Fruit fly (Drosophila melanogaster) whole organism: ENCODE data around the gene CG31908.

Experiments
- CG8478 ChIP-seq: fragments of >200 bp; optimal IDR thresholded peaks from 2 replicates; lab custom pipeline; 2018; ENCODE audit warnings: inconsistent platforms
- Dll ChIP-seq: fragments of >200 bp; optimal IDR thresholded peaks from 2 replicates; lab custom pipeline; 2017
- EcR ChIP-seq, 2 experiments: fragments of >200 bp; optimal IDR thresholded peaks; 2 replicates each; lab custom pipeline; 2017; ENCODE audit warnings: missing biosample characterization in 2 of 2, missing genetic modification characterization in 2 of 2, missing genetic modification reagents in 2 of 2
- pan ChIP-seq: fragments of >200 bp; optimal IDR thresholded peaks from 2 replicates; lab custom pipeline; 2017
- psq ChIP-seq: fragments of >200 bp; optimal IDR thresholded peaks from 2 replicates; lab custom pipeline; 2017
- usp ChIP-seq: fragments of >200 bp; optimal IDR thresholded peaks from 2 replicates; lab custom pipeline; 2017; ENCODE audit warnings: missing biosample characterization, missing genetic modification characterization, mixed read lengths

CG31908 gene

DNA sequence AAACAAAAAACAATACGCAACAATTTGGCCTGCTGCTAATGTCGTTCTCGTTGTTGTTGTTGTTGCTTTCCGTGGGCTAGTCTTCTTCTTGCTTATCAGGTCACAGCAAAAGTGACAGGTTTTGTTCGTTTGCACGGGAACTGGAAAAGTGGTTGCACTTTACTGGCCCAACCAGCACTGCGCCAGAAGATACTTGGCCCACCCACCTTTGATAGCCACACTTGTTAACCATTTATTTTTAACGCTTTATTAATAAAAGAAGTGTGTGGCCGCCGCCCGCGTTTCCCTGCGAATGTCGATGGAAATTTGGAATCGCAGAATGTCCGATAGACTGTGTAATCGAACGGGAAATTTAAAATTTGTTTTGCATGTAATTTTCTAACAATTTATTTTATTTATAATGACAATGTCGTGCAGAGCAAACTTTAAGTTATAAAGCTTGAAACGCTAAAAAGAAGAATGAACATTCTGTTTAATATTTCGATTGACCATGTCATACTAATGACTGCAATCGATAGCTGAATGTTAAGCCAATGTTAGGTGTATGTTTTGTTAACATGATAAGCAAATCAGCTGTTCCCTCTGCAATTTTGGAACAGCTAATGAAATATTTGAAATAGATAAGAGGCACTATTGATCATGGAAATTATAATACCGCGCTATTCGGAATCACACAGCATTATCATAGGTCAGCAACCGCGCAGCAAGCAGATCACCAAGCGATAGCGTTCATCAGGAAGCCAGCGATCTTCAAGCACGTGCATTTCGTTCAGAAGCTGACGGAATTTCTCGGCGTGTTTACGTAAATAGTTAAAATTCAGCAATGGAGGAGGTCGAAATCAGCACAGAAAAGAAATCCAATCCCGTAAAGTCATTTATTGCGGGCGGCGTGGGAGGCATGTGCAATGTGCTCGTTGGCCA is at the start of gene CG31908, which contains the start of gene MME1:
CG31908 (minus strand) TSS at position 402 of the 921 bp plus-strand sequence.
MME1 (plus strand) TSS at position 539 of the 921 bp plus-strand sequence.
- TF ChIP-seq pan (lab: Kevin White, UChicago) (no peak), CG8478 (lab: Kevin White, UChicago) (no peak), usp (GFP tag; lab: Kevin White, UChicago) (no peak), Dll (no peak), EcR (GFP tag; optimal IDR thresholded peaks at IDR 0.05; lab: Kevin White, UChicago) (no peak), psq (lab: Kevin White, UChicago) (no peak)

DNA sequence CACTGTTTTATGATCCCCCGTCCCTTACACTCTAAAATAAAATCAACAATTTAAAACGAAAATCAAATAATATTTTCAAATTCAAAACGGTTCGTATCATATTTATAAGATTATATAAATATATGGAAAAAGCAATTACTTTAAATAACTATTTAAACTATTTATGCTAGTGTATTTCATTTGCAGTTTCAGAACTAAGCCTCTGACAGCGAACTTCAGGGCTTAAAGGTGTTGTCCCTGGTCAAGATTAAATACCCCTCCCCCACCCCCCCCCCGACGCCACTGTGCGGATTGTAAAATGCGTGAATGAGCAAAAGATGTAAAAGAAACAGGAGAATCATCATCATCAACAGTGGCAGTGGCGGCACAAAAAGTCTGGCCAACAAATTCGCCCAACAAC is 49.6 kb upstream of the CG31908 start:
- no peak for TF ChIP-seq Dll
- no peak for TF ChIP-seq CG8478 (lab: Kevin White, UChicago)
- TF ChIP-seq EcR (GFP tag; optimal IDR thresholded peaks at IDR 0.05; lab: Kevin White, UChicago) = no peak
- no peak for TF ChIP-seq pan (lab: Kevin White, UChicago)
- no peak for TF ChIP-seq usp (GFP tag; lab: Kevin White, UChicago)
- no peak for TF ChIP-seq psq (lab: Kevin White, UChicago)

DNA sequence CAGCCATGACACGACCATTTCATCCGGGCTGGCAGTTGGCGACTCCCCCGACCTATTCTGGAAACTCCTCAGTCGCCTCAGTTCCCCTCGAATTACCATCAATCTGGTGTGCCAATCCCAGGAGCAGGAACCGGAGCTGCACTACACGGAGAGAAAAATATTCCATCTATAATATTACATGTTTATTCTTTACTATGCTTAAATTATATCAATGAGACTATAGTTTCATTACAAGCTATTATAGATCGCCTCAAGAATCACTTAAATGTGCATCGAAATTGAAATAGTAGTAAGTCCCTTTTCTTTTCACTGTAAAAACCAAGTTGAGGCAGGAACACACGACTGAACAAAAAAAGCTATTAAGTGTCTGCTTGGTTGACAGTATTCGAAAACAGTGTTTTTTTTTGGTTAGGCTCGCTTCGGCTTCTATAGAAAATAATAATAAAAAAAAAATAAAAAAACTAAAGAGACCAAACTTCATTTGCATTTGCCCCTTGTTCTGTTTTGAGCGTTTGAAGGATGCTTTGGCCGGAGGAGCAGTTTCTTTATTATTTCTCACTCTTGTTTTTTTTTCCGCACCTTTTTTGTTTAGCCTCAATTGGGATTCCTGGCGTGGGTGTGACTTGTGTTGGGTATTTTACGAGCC is 49.0 kb upstream of the CG31908 start:
- TF ChIP-seq EcR (GFP tag; optimal IDR thresholded peaks at IDR 0.05; lab: Kevin White, UChicago) (no peak), usp (GFP tag; lab: Kevin White, UChicago) (no peak), pan (lab: Kevin White, UChicago) (no peak), Dll (no peak), CG8478 (lab: Kevin White, UChicago) (no peak), psq (lab: Kevin White, UChicago) (no peak)

DNA sequence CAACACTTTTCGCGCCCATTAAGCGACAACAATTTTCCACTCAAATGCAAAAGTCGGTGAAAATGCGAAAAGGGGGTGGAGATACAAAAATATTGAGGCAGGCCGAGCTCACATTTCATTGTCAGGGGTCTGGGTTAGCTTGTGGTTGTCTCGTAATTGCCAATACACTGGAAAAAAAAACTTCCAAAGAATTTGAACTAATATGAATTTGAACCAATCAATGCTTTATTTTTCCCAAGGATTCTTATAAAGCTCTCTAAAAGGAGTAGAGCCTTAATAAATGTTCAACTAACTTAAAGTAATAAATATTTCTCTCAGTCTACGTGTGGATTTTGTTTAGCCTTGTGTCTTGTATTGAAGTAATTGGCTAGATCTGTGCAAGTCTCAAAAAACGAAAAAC is 45.8 kb upstream of the CG31908 start:
- TF ChIP-seq Dll = no peak
- TF ChIP-seq usp (GFP tag; lab: Kevin White, UChicago) = no peak
- TF ChIP-seq EcR (GFP tag; optimal IDR thresholded peaks at IDR 0.05; lab: Kevin White, UChicago) = no peak

DNA sequence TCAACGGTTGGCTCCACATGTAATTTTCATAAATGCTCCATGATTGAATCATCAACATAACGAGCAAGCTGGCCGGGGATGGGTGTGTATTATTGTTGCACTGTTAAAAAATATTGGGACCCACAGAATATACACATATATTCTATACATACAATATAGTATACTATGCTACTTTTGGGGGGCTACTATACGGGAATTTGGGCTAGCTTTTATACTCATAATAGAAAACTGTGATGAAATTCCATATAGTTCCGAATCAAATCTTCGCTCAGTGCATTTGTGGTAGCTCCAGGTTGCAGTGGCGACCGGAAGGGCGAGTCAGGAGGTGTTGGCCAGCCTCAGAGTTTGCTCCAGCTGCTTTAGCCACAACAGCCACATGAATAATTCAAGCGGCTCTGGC is 44.7 kb upstream of the CG31908 start:
- TF ChIP-seq CG8478 (lab: Kevin White, UChicago) = no peak
- no peak for TF ChIP-seq pan (lab: Kevin White, UChicago)
- no peak for TF ChIP-seq EcR (GFP tag; optimal IDR thresholded peaks at IDR 0.05; lab: Kevin White, UChicago)
- TF ChIP-seq Dll = no peak
- no peak for TF ChIP-seq usp (GFP tag; lab: Kevin White, UChicago)
- no peak for TF ChIP-seq psq (lab: Kevin White, UChicago)

DNA sequence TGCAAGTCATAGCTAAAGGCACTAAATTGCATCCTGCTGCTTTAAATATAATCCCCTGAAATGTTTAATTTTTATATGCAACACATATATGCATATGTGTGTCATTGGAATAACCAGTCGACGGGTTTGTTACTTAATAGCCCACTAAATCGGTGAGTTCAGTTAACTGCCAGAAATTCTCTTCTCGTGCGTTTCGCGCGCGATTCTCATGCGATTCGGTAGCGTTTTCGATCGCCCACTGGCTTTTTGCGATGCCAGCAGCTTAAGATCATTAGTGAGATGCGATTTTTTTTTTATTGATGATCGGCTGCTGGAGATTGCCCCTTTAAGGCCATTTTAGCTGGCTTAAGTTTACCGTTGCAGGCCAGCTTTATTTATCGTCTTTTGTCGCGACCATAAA is 44.0 kb upstream of the CG31908 start:
- TF ChIP-seq psq (lab: Kevin White, UChicago) (no peak), Dll (no peak), EcR (GFP tag; optimal IDR thresholded peaks at IDR 0.05; lab: Kevin White, UChicago) (no peak), CG8478 (lab: Kevin White, UChicago) (no peak), usp (GFP tag; lab: Kevin White, UChicago) (no peak), pan (lab: Kevin White, UChicago) (no peak)

DNA sequence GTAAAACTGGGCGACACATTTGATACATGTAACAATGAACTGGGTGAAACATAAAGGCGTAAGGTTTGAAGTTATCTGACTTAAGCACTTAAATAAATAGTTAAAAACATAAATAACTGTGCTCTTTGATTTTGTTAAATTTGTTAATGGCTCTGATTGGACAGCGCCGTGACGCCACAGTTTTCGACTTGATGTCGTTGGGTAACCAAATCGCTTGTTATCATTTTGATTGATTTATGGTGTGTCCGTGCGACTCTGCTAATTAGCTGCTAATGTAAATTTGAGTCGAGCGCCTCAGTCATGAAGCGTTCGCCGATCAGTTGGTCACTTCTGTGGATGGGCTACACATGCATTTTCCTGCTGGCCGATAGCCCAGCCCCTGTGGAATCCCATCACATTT is 40.5 kb upstream of the CG31908 start, which contains the start of gene Ugt307A1:
Ugt307A1 (plus strand) TSS at position 301 of the 400 bp plus-strand sequence.
- no peak for TF ChIP-seq pan (lab: Kevin White, UChicago)
- no peak for TF ChIP-seq EcR (GFP tag; optimal IDR thresholded peaks at IDR 0.05; lab: Kevin White, UChicago)
- no peak for TF ChIP-seq usp (GFP tag; lab: Kevin White, UChicago)
- no peak for TF ChIP-seq Dll
- no peak for TF ChIP-seq CG8478 (lab: Kevin White, UChicago)
- no peak for TF ChIP-seq psq (lab: Kevin White, UChicago)

DNA sequence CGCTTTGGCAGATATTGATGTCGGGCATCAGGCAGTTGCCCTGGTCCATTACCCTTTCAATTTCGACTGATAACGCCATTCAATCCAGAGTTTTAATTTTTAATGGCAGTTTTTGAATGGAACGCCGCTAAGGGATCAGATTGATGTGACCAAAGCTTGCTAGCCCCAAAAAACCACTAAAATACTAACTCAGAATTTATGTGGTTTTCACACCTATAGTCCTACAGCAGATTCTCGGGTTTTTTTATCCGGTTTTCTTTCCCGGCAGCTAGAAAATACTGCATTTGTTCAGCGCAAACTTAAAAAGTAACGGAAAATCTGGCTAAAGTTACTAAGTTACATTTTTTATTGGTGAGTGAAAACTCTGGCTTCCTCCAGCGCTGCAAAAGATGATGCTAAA is 38.5 kb upstream of the CG31908 start, which contains the start of gene Nuf2:
Nuf2 (minus strand) TSS at position 151 of the 400 bp plus-strand sequence.
- no peak for TF ChIP-seq CG8478 (lab: Kevin White, UChicago)

DNA sequence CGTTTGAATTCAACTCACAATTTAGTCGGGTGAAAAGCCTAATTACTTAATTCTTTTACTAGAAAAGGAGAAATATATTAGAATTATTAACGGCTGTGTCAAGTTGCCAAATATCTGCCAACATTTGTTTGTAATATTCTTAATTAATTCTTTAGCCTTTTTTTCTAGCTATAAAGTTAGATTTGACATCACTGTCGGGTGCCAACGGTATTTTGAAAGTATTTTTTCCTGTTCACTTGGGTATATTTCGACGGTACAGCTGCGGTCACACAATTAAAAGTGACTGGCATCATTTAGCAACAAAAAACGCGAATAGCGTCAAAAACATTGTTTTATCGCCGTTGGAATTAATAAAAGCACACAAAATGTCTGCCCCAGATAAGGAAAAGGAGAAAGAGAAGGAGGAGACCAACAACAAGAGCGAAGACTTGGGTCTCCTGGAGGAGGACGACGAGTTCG is 36.6 kb upstream of the CG31908 start, which contains the start of gene Sem1:
Sem1 (plus strand) TSS at position 266 of the 459 bp plus-strand sequence.
- TF ChIP-seq CG8478 (lab: Kevin White, UChicago) (no peak), Dll (no peak), usp (GFP tag; lab: Kevin White, UChicago) (no peak), pan (lab: Kevin White, UChicago) (no peak), psq (lab: Kevin White, UChicago) (no peak), EcR (GFP tag; optimal IDR thresholded peaks at IDR 0.05; lab: Kevin White, UChicago) (no peak)

DNA sequence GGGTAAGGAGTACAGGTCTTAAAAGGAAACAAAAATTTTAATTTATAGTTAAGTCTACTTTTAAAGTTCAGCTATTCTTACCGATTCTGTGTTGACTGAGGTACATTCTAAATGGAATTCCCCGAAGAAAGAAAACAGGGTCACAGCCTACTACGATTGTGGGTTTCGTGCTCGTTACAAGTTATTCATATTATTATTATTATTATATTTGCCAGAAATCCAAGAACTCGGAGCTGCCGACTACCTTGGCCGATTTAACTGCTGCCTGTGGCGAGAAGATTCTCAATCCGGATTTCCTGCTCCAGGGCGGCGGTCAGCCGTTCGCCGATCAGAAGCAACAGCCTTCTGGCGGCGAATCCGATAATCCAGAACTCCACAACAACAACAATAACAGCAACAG is 33.6 kb upstream of the CG31908 start, which contains the start of gene Mst27D:
Mst27D (minus strand) TSS at position 101 of the 400 bp plus-strand sequence.
- TF ChIP-seq usp (GFP tag; lab: Kevin White, UChicago) = no peak
- no peak for TF ChIP-seq EcR (GFP tag; optimal IDR thresholded peaks at IDR 0.05; lab: Kevin White, UChicago)
- no peak for TF ChIP-seq psq (lab: Kevin White, UChicago)

DNA sequence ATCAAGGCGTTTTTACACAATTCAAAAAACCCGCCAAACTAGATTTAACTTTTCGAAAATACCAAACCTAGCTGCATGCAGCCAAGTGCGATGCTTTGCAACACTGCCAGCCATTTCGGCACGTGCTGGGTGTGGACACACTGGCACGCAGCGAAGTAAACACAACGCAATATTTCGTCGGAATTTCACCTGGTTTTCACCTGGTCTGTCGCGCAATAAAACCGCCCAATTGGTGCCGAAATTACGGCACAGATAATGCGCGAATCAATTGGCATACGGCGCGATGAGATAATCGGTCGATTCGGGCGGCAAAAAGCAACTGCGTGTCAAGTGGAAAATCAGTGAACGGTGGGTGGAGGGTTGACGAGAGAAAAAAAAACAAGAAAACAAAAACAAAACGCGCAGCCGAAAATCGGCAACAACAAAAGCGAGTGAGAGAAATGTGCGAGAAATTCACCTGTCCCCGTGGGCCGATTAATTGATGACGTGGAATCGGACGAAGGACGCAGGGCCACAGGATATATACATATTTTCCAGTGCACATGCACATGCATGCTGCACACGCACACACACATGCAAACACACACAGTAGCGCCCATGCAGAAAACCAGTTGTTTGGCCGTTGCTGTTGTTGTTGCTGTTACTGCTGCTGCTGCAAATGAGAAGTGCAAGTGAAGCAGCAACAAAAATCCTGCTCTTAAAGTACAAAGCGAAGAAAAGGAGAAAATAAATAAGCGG is 29.2 kb upstream of the CG31908 start, which contains the start of gene Mnn1:
Mnn1 (plus strand) TSS at position 113 of the 738 bp plus-strand sequence.
- TF ChIP-seq Dll = no peak
- no peak for TF ChIP-seq usp (GFP tag; lab: Kevin White, UChicago)
- no peak for TF ChIP-seq CG8478 (lab: Kevin White, UChicago)
- no peak for TF ChIP-seq pan (lab: Kevin White, UChicago)
- TF ChIP-seq psq (lab: Kevin White, UChicago) = no peak
- no peak for TF ChIP-seq EcR (GFP tag; optimal IDR thresholded peaks at IDR 0.05; lab: Kevin White, UChicago)
